Fruit fly (Drosophila melanogaster): ENCODE results near the gene spn-A.

Gene spn-A

DNA sequence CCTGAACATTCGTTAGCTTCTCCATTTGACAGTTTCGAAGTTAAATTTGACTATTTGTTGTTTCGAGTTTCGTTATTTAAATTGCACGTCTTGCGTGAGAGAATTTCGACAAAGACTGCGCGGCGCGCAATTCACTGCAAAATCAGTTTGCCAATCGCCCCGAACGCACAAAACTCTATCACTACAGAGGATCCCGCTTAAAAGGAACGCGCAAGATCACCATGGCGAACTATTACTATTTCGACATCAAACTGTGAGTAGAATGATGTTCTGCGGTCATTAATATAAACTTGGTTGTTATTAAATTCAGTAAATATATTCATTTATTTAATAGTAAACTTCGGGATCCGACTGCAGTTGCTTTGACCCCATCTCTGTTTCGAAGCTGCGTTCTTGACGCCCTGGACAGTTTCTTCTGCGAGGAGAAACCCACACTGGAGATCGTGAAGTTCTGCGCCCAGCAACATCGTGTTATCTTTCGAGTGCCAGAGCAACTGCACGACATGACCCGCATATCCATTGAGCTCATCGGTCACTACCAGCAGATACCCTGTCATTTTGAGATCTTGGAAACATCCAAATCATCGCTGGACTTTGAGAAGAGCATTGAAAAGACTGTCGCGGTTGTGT, at the start of gene spn-A, which contains the start of gene Rpp14b:
TSS of gene spn-A (minus strand) at position 123 of the 630 bp plus-strand sequence.
TSS of gene Rpp14b (plus strand) at position 43 of the 630 bp plus-strand sequence.
- TF ChIP-seq usp (GFP tag; optimal IDR thresholded peaks at IDR 0.05) (no peak), CG8478 (optimal IDR thresholded peaks at IDR 0.05) (no peak), psq (optimal IDR thresholded peaks at IDR 0.05) (no peak), pan (optimal IDR thresholded peaks at IDR 0.05) (no peak), Dll (optimal IDR thresholded peaks at IDR 0.05) (no peak), EcR (GFP tag; optimal IDR thresholded peaks at IDR 0.05) (no peak)

dm6 chr3R:30104912-30105510, 49.2 kb upstream of the spn-A start:
- no peak for TF ChIP-seq Dll (optimal IDR thresholded peaks at IDR 0.05)
- no peak for TF ChIP-seq usp (GFP tag; optimal IDR thresholded peaks at IDR 0.05)
- no peak for TF ChIP-seq pan (optimal IDR thresholded peaks at IDR 0.05)
- no peak for TF ChIP-seq CG8478 (optimal IDR thresholded peaks at IDR 0.05)

dm6 chr3R:30102806-30103619, 47.2 kb upstream of the spn-A start:
- TF ChIP-seq Dll (optimal IDR thresholded peaks at IDR 0.05), result no peak
- no peak for TF ChIP-seq CG8478 (optimal IDR thresholded peaks at IDR 0.05)
- TF ChIP-seq psq (optimal IDR thresholded peaks at IDR 0.05), result no peak
- no peak for TF ChIP-seq pan (optimal IDR thresholded peaks at IDR 0.05)
- TF ChIP-seq EcR (GFP tag; optimal IDR thresholded peaks at IDR 0.05), result no peak
- no peak for TF ChIP-seq usp (GFP tag; optimal IDR thresholded peaks at IDR 0.05)

DNA sequence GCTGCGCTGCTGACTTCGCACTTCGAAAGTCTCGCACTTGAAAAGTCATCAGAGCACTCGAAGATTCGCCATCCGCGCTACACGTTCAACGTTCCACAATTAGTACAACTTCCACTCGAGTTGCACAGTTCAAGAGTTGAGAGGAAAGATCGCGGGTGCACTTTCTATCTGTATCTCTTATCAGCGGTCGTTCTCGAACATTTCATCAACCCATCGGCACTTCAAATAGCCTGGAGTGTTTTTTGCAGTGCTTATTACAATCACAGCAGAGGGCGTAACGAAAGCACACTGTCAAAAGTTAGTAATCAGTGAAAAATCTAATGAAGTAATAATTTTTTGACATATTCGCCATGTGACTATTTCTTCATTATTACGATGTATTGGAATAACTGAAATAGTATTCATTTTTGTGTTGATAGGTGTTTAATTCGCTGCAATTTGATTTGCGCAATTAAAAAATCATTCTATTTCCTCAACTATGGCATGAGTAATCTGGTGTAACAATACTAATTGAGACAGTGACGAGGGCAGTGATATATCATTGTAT, 45.6 kb upstream of the spn-A start:
- TF ChIP-seq CG8478 (optimal IDR thresholded peaks at IDR 0.05) (no peak), EcR (GFP tag; optimal IDR thresholded peaks at IDR 0.05) (no peak), pan (optimal IDR thresholded peaks at IDR 0.05) (no peak), psq (optimal IDR thresholded peaks at IDR 0.05) (no peak), usp (GFP tag; optimal IDR thresholded peaks at IDR 0.05) (no peak), Dll (optimal IDR thresholded peaks at IDR 0.05) (no peak)

dm6 chr3R:30100976-30101332, 45.1 kb upstream of the spn-A start:
- TF ChIP-seq pan (optimal IDR thresholded peaks at IDR 0.05) (no peak), psq (optimal IDR thresholded peaks at IDR 0.05) (no peak), Dll (optimal IDR thresholded peaks at IDR 0.05) (no peak), CG8478 (optimal IDR thresholded peaks at IDR 0.05) (no peak), EcR (GFP tag; optimal IDR thresholded peaks at IDR 0.05) (no peak), usp (GFP tag; optimal IDR thresholded peaks at IDR 0.05) (no peak)

DNA sequence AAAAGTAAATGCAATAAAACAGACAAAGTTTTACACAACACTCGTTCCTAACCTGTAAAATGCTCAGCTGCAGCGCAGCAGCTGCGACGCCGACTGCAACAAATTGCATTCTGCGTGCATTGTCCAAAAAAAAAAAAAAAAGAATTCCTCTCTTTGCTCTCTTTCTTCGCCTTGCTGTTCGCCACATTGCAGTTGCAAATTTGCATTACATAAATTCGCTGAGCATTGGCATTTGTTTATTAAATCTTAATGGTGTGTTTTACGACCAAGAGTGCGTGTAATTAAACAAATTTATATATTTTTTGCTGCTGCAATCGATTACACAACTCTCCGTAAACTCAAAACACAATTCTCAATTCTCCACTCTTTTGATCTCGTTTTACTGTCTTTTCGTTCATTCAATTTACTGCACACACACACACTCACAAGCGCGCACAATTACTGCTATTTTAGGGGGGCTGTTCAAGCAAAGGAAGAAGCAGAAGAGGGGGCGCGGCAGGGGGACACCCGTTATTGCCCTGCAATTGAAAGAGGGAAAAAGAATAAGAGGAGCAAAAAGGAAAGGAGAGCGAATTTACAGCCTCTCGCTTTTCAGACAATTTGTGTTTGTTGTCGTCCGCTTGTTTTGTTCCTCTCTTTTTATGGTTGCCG, 44.6 kb upstream of the spn-A start:
- TF ChIP-seq pan (optimal IDR thresholded peaks at IDR 0.05) (no peak), Dll (optimal IDR thresholded peaks at IDR 0.05) (no peak), EcR (GFP tag; optimal IDR thresholded peaks at IDR 0.05) (no peak), CG8478 (optimal IDR thresholded peaks at IDR 0.05) (no peak), psq (optimal IDR thresholded peaks at IDR 0.05) (no peak), usp (GFP tag; optimal IDR thresholded peaks at IDR 0.05) (no peak)

DNA sequence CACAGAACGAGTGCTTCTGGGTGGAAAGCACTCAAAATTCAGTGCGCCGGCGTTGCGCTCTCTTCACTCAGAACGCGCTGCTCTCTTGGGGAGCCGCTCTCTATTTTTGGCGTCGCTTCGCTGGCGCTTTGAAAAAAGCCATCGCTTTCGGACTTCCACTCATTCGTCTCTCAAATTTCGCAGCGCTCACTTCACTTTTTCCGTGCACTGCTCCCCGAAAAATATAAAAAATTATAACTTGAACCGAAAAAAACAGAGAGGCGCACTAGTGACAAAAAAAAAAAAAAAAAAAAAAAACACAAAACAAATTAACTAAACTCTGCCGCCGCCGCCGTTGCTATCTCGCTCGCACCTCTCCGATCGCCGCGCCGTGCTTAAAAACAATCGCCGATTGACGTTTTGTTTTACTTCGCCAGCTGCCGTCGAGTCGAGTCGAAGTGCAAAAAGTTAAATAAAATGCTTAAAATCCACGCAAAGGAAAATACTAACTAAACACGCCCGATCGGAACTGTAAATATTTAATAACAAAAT, 43.6 kb upstream of the spn-A start:
- TF ChIP-seq Dll (optimal IDR thresholded peaks at IDR 0.05), result peak; percentile 98
- no peak for TF ChIP-seq CG8478 (optimal IDR thresholded peaks at IDR 0.05)

- no peak for TF ChIP-seq CG8478 (optimal IDR thresholded peaks at IDR 0.05)
- no peak for TF ChIP-seq pan (optimal IDR thresholded peaks at IDR 0.05)
- TF ChIP-seq Dll (optimal IDR thresholded peaks at IDR 0.05), result no peak
- no peak for TF ChIP-seq usp (GFP tag; optimal IDR thresholded peaks at IDR 0.05)
Measured at dm6 chr3R:30098229-30098628, 42.4 kb upstream of the spn-A start.

DNA sequence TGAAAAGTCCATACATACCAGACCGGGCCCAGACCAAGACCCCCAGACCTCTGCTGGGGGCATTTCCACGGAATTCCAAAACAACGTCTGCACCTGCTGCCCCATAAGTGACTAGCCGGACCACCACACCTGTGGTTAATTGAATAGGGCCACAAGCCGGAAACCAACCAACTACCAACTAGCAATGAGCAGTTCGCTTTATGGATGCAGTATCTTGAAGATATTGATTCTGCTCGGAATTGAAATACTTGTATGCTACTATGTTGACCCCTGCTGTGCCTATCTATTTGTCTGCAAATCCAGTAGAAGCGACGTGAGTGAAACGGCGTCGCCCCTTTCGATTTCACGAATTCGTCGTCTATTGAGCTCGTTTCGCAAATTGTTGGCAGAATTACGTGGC, 40.0 kb upstream of the spn-A start:
- TF ChIP-seq EcR (GFP tag; optimal IDR thresholded peaks at IDR 0.05) (peak in 1 of 2 experiments; percentile 36), CG8478 (optimal IDR thresholded peaks at IDR 0.05) (no peak)

DNA sequence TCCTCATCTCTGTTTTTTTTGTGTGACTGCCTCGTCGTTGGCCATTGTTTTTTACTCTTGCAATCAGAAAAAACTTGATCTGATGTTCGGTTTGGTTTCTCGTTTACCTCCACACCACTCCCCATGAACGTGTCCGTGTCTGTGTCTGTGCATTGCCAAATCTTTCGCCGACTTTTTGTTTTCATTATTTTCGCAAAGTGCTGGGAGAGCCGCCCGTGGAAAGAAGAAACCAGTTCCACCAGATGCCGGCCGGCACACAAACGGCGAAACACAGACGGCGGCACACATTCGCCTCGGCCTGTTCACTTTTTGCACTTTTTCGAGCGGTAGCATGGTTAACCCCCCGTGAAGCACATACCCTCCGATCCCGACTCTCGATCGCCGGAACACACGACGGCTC, 39.5 kb upstream of the spn-A start:
- TF ChIP-seq psq (optimal IDR thresholded peaks at IDR 0.05) (no peak), pan (optimal IDR thresholded peaks at IDR 0.05) (no peak), Dll (optimal IDR thresholded peaks at IDR 0.05) (no peak)

DNA sequence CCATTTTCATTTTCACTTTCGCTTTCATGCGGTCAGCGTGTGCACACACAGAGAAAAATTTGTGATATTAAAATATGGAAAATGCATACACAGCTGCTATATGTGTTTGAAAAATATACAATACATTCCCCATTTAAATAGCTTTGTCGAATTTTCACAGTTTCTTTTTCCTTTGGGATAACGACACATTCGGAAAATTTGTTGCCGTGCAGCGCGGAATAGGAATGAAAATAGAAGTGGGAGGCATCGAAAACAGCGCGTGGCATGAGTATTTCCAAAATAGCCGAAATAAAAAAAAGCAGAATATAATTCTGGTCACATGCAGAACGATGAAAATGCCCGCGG, 36.8 kb upstream of the spn-A start:
- TF ChIP-seq CG8478 (optimal IDR thresholded peaks at IDR 0.05), result no peak
- no peak for TF ChIP-seq Dll (optimal IDR thresholded peaks at IDR 0.05)
- TF ChIP-seq pan (optimal IDR thresholded peaks at IDR 0.05), result no peak
- TF ChIP-seq EcR (GFP tag; optimal IDR thresholded peaks at IDR 0.05), result no peak
- no peak for TF ChIP-seq usp (GFP tag; optimal IDR thresholded peaks at IDR 0.05)
- TF ChIP-seq psq (optimal IDR thresholded peaks at IDR 0.05), result no peak

Data from whole organism.